Fruit fly (Drosophila melanogaster) whole organism, pupa: Measurements from ENCODE around the gene CG10428.

Source experiments
- CG10348 ChIP-seq: fragments of 200-800 bp; sonication (Bioruptor generic); IDR thresholded peaks from 2 replicates; pipeline ENCODE4 v1.3.6; 2022; ENCODE audit warnings: missing biosample characterization, missing genetic modification characterization
- Pif1A ChIP-seq: fragments of 200-800 bp; sonication (Bioruptor generic); optimal IDR thresholded peaks from 3 replicates; lab custom pipeline; 2016; ENCODE audit warnings: missing biosample characterization, missing genetic modification characterization
- Pif1B ChIP-seq: fragments of 200-800 bp; sonication (Bioruptor generic); optimal IDR thresholded peaks from 3 replicates; lab custom pipeline; 2016; ENCODE audit warnings: missing biosample characterization, missing genetic modification characterization
- fd96Ca ChIP-seq: fragments of 200-800 bp; sonication (Bioruptor generic); IDR thresholded peaks from 3 replicates; pipeline ENCODE4 v1.3.6; 2022; ENCODE audit warnings: missing biosample characterization, missing genetic modification characterization

- no peak for TF ChIP-seq Pif1A (GFP tag; lab: Kevin White, UChicago)
- TF ChIP-seq fd96Ca (GFP tag; lab: Robert Waterston, UW), result peak; percentile 79
- TF ChIP-seq CG10348 (GFP tag; lab: Robert Waterston, UW), result no peak
- TF ChIP-seq Pif1B, result no peak
Measured at dm6 chr2L:18936056-18936455, 12.6 kb upstream of the CG10428 start.
